Worm (Caenorhabditis elegans) whole organism, young adult: ENCODE measurements around the gene lias-1.
A peak's percentile ranks its signal among the peaks of the same experiment; 100 is the strongest.

ENCODE experiments used
- B0261.1 ChIP-seq: sonication (generic microtip); optimal IDR thresholded peaks from 2 replicates; lab custom pipeline; 2016; ENCODE audit warnings: mild to moderate bottlenecking, missing genetic modification characterization, moderate library complexity, missing compliant biosample characterization
- C17E4.6 ChIP-seq: fragments of 200-800 bp; sonication (Bioruptor generic); IDR thresholded peaks from 2 replicates; pipeline ENCODE4 v1.3.6; 2022; ENCODE audit warnings: missing genetic modification reagents, missing genetic modification characterization, missing compliant biosample characterization
- D2030.7 ChIP-seq: fragments of 200-800 bp; sonication (Bioruptor generic); IDR thresholded peaks from 2 replicates; pipeline ENCODE4 v1.3.6; 2022; ENCODE audit warnings: missing genetic modification reagents, missing genetic modification characterization, missing compliant biosample characterization
- F10E7.11 ChIP-seq: sonication (generic microtip); optimal IDR thresholded peaks from 2 replicates; lab custom pipeline; 2017; ENCODE audit warnings: mild to moderate bottlenecking, missing genetic modification characterization, moderate library complexity, missing compliant biosample characterization
- F37B4.10 ChIP-seq: fragments of 200-800 bp; sonication (Bioruptor generic); IDR thresholded peaks from 2 replicates; pipeline ENCODE4 v1.3.6; 2022; ENCODE audit warnings: missing genetic modification characterization, missing compliant biosample characterization
- F52B5.7 ChIP-seq: sonication (generic microtip); optimal IDR thresholded peaks from 2 replicates; lab custom pipeline; 2016; ENCODE audit warnings: mild to moderate bottlenecking, missing genetic modification characterization, missing compliant biosample characterization
- K11D2.4 ChIP-seq: fragments of 200-800 bp; sonication (Bioruptor generic); IDR thresholded peaks from 2 replicates; pipeline ENCODE4 v1.3.6; 2022; ENCODE audit warnings: missing genetic modification reagents, missing genetic modification characterization, missing compliant biosample characterization
- T26A5.8 ChIP-seq: sonication (generic microtip); optimal IDR thresholded peaks from 2 replicates; lab custom pipeline; 2016; ENCODE audit warnings: missing genetic modification characterization, missing compliant biosample characterization
- Y67H2A.10 ChIP-seq: fragments of 200-800 bp; sonication (Bioruptor generic); conservative IDR thresholded peaks from 2 replicates; pipeline ENCODE4 v1.3.6; 2022; ENCODE audit warnings: missing genetic modification reagents, missing genetic modification characterization, missing compliant biosample characterization
- ZK185.1 ChIP-seq: sonication (generic microtip); optimal IDR thresholded peaks from 2 replicates; lab custom pipeline; 2016; ENCODE audit warnings: mild to moderate bottlenecking, missing genetic modification characterization, missing compliant biosample characterization; ENCODE audit not compliant: poor library complexity, severe bottlenecking
- atf-7 ChIP-seq: sonication (generic microtip); optimal IDR thresholded peaks from 2 replicates; lab custom pipeline; 2017; ENCODE audit warnings: mild to moderate bottlenecking, missing genetic modification characterization, missing compliant biosample characterization
- attf-3 ChIP-seq: fragments of 200-800 bp; sonication (Bioruptor generic); conservative IDR thresholded peaks from 2 replicates; pipeline ENCODE4 v1.3.6; 2022; ENCODE audit warnings: missing genetic modification reagents, missing genetic modification characterization, missing compliant biosample characterization
- attf-5 ChIP-seq: fragments of 200-800 bp; sonication (Bioruptor generic); optimal IDR thresholded peaks from 2 replicates; lab custom pipeline; 2018; ENCODE audit warnings: mild to moderate bottlenecking, missing genetic modification characterization, missing compliant biosample characterization
- attf-6 ChIP-seq: fragments of 200-800 bp; sonication (Bioruptor generic); IDR thresholded peaks from 2 replicates; pipeline ENCODE4 v1.3.6; 2022; ENCODE audit warnings: missing genetic modification reagents, missing genetic modification characterization, missing compliant biosample characterization
- bed-1 ChIP-seq: fragments of 200-800 bp; sonication (Bioruptor generic); IDR thresholded peaks from 2 replicates; pipeline ENCODE4 v1.3.6; 2022; ENCODE audit warnings: missing genetic modification reagents, missing genetic modification characterization, missing compliant biosample characterization
- bed-2 ChIP-seq: fragments of 200-800 bp; sonication (Bioruptor generic); IDR thresholded peaks from 2 replicates; pipeline ENCODE4 v1.3.6; 2022; ENCODE audit warnings: missing genetic modification reagents, missing genetic modification characterization, missing compliant biosample characterization
- cebp-1 ChIP-seq, 2 experiments: fragments of 200-800 bp in 1 of 2; sonication (Bioruptor generic) in 1 of 2; sonication (generic microtip) in 1 of 2; IDR thresholded peaks in 1 of 2; optimal IDR thresholded peaks in 1 of 2; 2 replicates each; pipeline versions ENCODE4 v1.3.6 to Lab custom; 2017 to 2022; ENCODE audit warnings: missing compliant biosample characterization in 2 of 2, missing genetic modification characterization in 2 of 2, mild to moderate bottlenecking in 1 of 2, missing genetic modification reagents in 1 of 2, moderate library complexity in 1 of 2
- chd-7 ChIP-seq: sonication (generic microtip); optimal IDR thresholded peaks from 2 replicates; lab custom pipeline; 2016; ENCODE audit warnings: mild to moderate bottlenecking, missing genetic modification characterization, moderate library complexity, missing compliant biosample characterization
- die-1 ChIP-seq: sonication (generic microtip); optimal IDR thresholded peaks from 2 replicates; lab custom pipeline; 2016; ENCODE audit warnings: missing genotype, mild to moderate bottlenecking, missing genetic modification characterization, missing compliant biosample characterization
- dox-1 ChIP-seq: fragments of 200-800 bp; sonication (Bioruptor generic); IDR thresholded peaks from 2 replicates; pipeline ENCODE4 v1.3.6; 2022; ENCODE audit warnings: missing genetic modification reagents, missing genetic modification characterization, missing compliant biosample characterization
- egrh-3 ChIP-seq: fragments of 200-800 bp; sonication (Bioruptor generic); IDR thresholded peaks from 2 replicates; pipeline ENCODE4 v1.3.6; 2022; ENCODE audit warnings: missing genetic modification reagents, missing genetic modification characterization, missing compliant biosample characterization
- him-1 ChIP-seq: sonication (generic microtip); optimal IDR thresholded peaks from 2 replicates; lab custom pipeline; 2016; ENCODE audit warnings: missing genotype, missing genetic modification reagents, missing genetic modification characterization, missing compliant biosample characterization
- hlh-12 ChIP-seq: sonication (generic microtip); optimal IDR thresholded peaks from 2 replicates; lab custom pipeline; 2016; ENCODE audit warnings: missing genetic modification characterization, missing compliant biosample characterization
- hmg-1.2 ChIP-seq: fragments of 200-800 bp; sonication (Bioruptor generic); IDR thresholded peaks from 2 replicates; pipeline ENCODE4 v1.3.6; 2022; ENCODE audit warnings: missing genetic modification reagents, missing genetic modification characterization, missing compliant biosample characterization
- hrde-1 ChIP-seq: sonication (generic microtip); optimal IDR thresholded peaks from 2 replicates; lab custom pipeline; 2016; ENCODE audit warnings: missing genetic modification characterization, mild to moderate bottlenecking, missing compliant biosample characterization, moderate library complexity, missing genotype, missing genetic modification reagents, borderline replicate concordance
- hsf-1 ChIP-seq: fragments of 200-800 bp; sonication (Bioruptor generic); IDR thresholded peaks from 2 replicates; pipeline ENCODE4 v1.3.6; 2022; ENCODE audit warnings: missing genetic modification reagents, missing genetic modification characterization, missing compliant biosample characterization
- lin-40 ChIP-seq: sonication (generic microtip); optimal IDR thresholded peaks from 2 replicates; lab custom pipeline; 2016; ENCODE audit warnings: missing genetic modification characterization, mild to moderate bottlenecking, missing compliant biosample characterization, missing genotype, missing genetic modification reagents
- lin-54 ChIP-seq: fragments of 200-800 bp; sonication (Bioruptor generic); optimal IDR thresholded peaks from 2 replicates; lab custom pipeline; 2018; ENCODE audit warnings: mild to moderate bottlenecking, missing genetic modification characterization, missing compliant biosample characterization
- lir-1 ChIP-seq: fragments of 200-800 bp; sonication (Bioruptor generic); conservative IDR thresholded peaks from 2 replicates; pipeline ENCODE4 v1.3.6; 2022; ENCODE audit warnings: missing genetic modification reagents, missing genetic modification characterization, missing compliant biosample characterization
- madf-10 ChIP-seq: sonication (generic microtip); optimal IDR thresholded peaks from 2 replicates; lab custom pipeline; 2016; ENCODE audit warnings: mild to moderate bottlenecking, missing genetic modification characterization, missing compliant biosample characterization
- madf-3 ChIP-seq: fragments of 200-800 bp; sonication (Bioruptor generic); IDR thresholded peaks from 2 replicates; pipeline ENCODE4 v1.3.6; 2022; ENCODE audit warnings: missing genetic modification reagents, missing genetic modification characterization, missing compliant biosample characterization
- mcd-1 ChIP-seq: fragments of 200-800 bp; sonication (Bioruptor generic); IDR thresholded peaks from 2 replicates; pipeline ENCODE4 v1.3.6; 2022; ENCODE audit warnings: missing genetic modification reagents, missing genetic modification characterization, missing compliant biosample characterization
- mxl-1 ChIP-seq: sonication (generic microtip); optimal IDR thresholded peaks from 2 replicates; lab custom pipeline; 2016; ENCODE audit warnings: missing genetic modification characterization, missing compliant biosample characterization
- nfya-1 ChIP-seq: sonication (generic microtip); optimal IDR thresholded peaks from 2 replicates; lab custom pipeline; 2017; ENCODE audit warnings: antibody characterized with exemption, missing compliant biosample characterization, missing genetic modification characterization, borderline replicate concordance; ENCODE audit not compliant: insufficient read depth
- nfyb-1 ChIP-seq: fragments of 200-800 bp; sonication (Bioruptor generic); IDR thresholded peaks from 2 replicates; pipeline ENCODE4 v1.3.6; 2022; ENCODE audit warnings: missing genetic modification reagents, missing genetic modification characterization, missing compliant biosample characterization
- nhr-179 ChIP-seq: sonication (generic microtip); optimal IDR thresholded peaks from 2 replicates; lab custom pipeline; 2016; ENCODE audit warnings: mild to moderate bottlenecking, missing genetic modification characterization, missing compliant biosample characterization
- nhr-27 ChIP-seq: fragments of 200-800 bp; sonication (Bioruptor generic); optimal IDR thresholded peaks from 2 replicates; lab custom pipeline; 2018; ENCODE audit warnings: mild to moderate bottlenecking, missing genetic modification characterization, moderate library complexity, missing compliant biosample characterization
- nhr-80 ChIP-seq: sonication (generic microtip); optimal IDR thresholded peaks from 2 replicates; lab custom pipeline; 2016; ENCODE audit warnings: missing genetic modification characterization, missing compliant biosample characterization
- pbrm-1 ChIP-seq: fragments of 200-800 bp; sonication (Bioruptor generic); IDR thresholded peaks from 2 replicates; pipeline ENCODE4 v1.3.6; 2022; ENCODE audit warnings: missing genetic modification reagents, missing genetic modification characterization, missing compliant biosample characterization
- sea-2 ChIP-seq: fragments of 200-800 bp; sonication (Bioruptor generic); IDR thresholded peaks from 2 replicates; pipeline ENCODE4 v1.3.6; 2022; ENCODE audit warnings: missing genetic modification characterization, missing compliant biosample characterization
- sptf-2 ChIP-seq: fragments of 200-800 bp; sonication (Bioruptor generic); optimal IDR thresholded peaks from 2 replicates; lab custom pipeline; 2018; ENCODE audit warnings: mild to moderate bottlenecking, missing genetic modification characterization, missing compliant biosample characterization
- tbp1 ChIP-seq: fragments of 200-800 bp; sonication (Bioruptor generic); optimal IDR thresholded peaks from 2 replicates; lab custom pipeline; 2018; ENCODE audit warnings: mild to moderate bottlenecking, missing genetic modification characterization, missing compliant biosample characterization
- tbx-9 ChIP-seq: sonication (generic microtip); optimal IDR thresholded peaks from 2 replicates; lab custom pipeline; 2016; ENCODE audit warnings: borderline replicate concordance, missing genetic modification characterization, inconsistent platforms, missing compliant biosample characterization
- unc-130 ChIP-seq: sonication (generic microtip); optimal IDR thresholded peaks from 2 replicates; lab custom pipeline; 2016; ENCODE audit warnings: missing genetic modification reagents, missing genetic modification characterization, missing compliant biosample characterization
- ztf-18 ChIP-seq: sonication (generic microtip); optimal IDR thresholded peaks from 2 replicates; lab custom pipeline; 2016; ENCODE audit warnings: missing genotype, mild to moderate bottlenecking, missing genetic modification characterization, missing compliant biosample characterization
- ztf-28 ChIP-seq: fragments of 200-800 bp; sonication (Bioruptor generic); IDR thresholded peaks from 2 replicates; pipeline ENCODE4 v1.3.6; 2022; ENCODE audit warnings: missing genetic modification reagents, missing genetic modification characterization, missing compliant biosample characterization
- ztf-3 ChIP-seq: fragments of 200-800 bp; sonication (Bioruptor generic); optimal IDR thresholded peaks from 2 replicates; lab custom pipeline; 2018; ENCODE audit warnings: mild to moderate bottlenecking, missing genetic modification characterization, missing compliant biosample characterization

lias-1 gene

DNA sequence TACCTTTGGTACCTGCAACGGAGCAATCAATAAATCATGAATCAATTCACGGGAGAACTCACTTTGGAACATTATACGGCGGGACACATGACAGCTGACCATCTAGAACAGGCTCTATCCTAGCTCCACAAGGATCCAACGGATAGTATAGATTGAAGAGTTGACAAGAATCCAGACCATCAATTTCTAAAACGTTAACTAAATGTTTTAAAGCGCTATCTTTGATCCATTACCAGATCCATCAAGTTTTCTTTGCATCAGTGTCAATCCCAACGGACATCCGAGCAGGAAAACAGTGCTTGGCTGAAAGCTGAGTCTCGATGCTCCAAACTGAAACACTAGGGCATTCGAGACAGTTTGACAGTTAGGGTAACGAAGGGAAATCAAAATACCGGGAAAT lies 18.5 kb upstream of the lias-1 start:
- TF ChIP-seq attf-3 (GFP tag; lab: Robert Waterston, UW) (no peak), nhr-80 (no peak), D2030.7 (GFP tag; lab: Robert Waterston, UW) (no peak), mxl-1 (no peak)
- TF ChIP-seq, all 124 proteins: peak for 0

DNA sequence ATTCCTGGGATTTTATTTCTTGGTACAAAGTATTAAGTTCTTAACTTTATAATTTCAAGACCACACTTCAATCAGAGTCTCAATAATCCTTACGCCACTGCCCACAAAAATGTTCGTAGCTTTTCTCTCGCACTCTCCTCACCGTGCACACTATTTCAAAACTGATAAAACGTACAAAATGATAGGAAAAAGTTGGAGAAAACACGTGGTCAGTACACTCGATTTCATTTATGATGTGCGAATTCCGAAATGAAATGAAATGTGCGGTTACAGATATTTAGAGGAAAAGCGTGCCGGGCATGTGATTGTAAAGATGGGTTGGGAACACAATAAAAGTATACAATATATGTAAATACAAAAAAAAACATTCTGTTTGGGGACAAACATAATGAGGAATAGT lies 15.5 kb upstream of the lias-1 start:
- TF ChIP-seq nhr-80 (peak; percentile 87), atf-7 (tag; lab: Kevin White, UChicago) (peak; percentile 47), hsf-1 (GFP tag; lab: Robert Waterston, UW) (no peak), hrde-1 (no peak), nhr-179 (tag; lab: Kevin White, UChicago) (no peak), ztf-18 (no peak), dox-1 (peak; percentile 34; the same call in 1 of the 2 replicates), ztf-3 (no peak), C17E4.6 (no peak), B0261.1 (tag; lab: Kevin White, UChicago) (no peak), tbx-9 (no peak), chd-7 (peak; percentile 22), bed-2 (GFP tag; lab: Robert Waterston, UW) (no peak), unc-130 (no peak), sea-2 (GFP tag; lab: Robert Waterston, UW) (no peak), ztf-28 (GFP tag; lab: Robert Waterston, UW) (no peak), nfyb-1 (GFP tag; lab: Robert Waterston, UW) (no peak), F52B5.7 (no peak), attf-5 (no peak), sptf-2 (no peak), lir-1 (no peak), lin-54 (no peak), mcd-1 (GFP tag; lab: Robert Waterston, UW) (no peak), bed-1 (GFP tag; lab: Robert Waterston, UW) (no peak), tbp1 (peak; percentile 23), hmg-1.2 (peak; percentile 63; the same call in 1 of the 2 replicates), madf-10 (tag; lab: Kevin White, UChicago) (peak; percentile 3), die-1 (no peak), mxl-1 (no peak), madf-3 (GFP tag; lab: Robert Waterston, UW) (no peak), ZK185.1 (no peak), nhr-27 (tag; lab: Kevin White, UChicago) (no peak), F10E7.11 (no peak), hlh-12 (tag; lab: Kevin White, UChicago) (no peak), attf-6 (GFP tag; lab: Robert Waterston, UW) (no peak), pbrm-1 (no peak), Y67H2A.10 (no peak), T26A5.8 (tag; lab: Kevin White, UChicago) (no peak), him-1 (tag; lab: Kevin White, UChicago) (no peak), K11D2.4 (GFP tag; lab: Robert Waterston, UW) (no peak), lin-40 (peak; percentile 8), egrh-3 (GFP tag; lab: Robert Waterston, UW) (no peak), cebp-1 (GFP tag; IDR thresholded peaks at IDR 0.05; lab: Robert Waterston, UW) (no peak), cebp-1 (tag; optimal IDR thresholded peaks at IDR 0.05; lab: Kevin White, UChicago) (peak; percentile 61), F37B4.10 (GFP tag; lab: Robert Waterston, UW) (no peak), nfya-1 (tag; lab: Kevin White, UChicago) (no peak)
